Fruit fly (Drosophila melanogaster) whole organism, pupa: ENCODE results near the gene CG42232.

ENCODE experiments used
- CG12605 ChIP-seq: fragments of 200-800 bp; sonication (Bioruptor generic); IDR thresholded peaks from 2 replicates; pipeline ENCODE4 v1.3.6; 2022; ENCODE audit warnings: missing biosample characterization, missing genetic modification characterization
- CG13204 ChIP-seq: fragments of 200-800 bp; sonication (Bioruptor generic); optimal IDR thresholded peaks from 2 replicates; lab custom pipeline; 2018; ENCODE audit warnings: missing biosample characterization, mild to moderate bottlenecking, missing genetic modification characterization, moderate library complexity
- CG15710 ChIP-seq: fragments of 200-800 bp; sonication (Bioruptor generic); optimal IDR thresholded peaks from 2 replicates; lab custom pipeline; 2018; ENCODE audit warnings: missing biosample characterization, mild to moderate bottlenecking, missing genetic modification characterization, moderate library complexity
- CG34367 ChIP-seq: fragments of 200-800 bp; sonication (Bioruptor generic); optimal IDR thresholded peaks from 2 replicates; lab custom pipeline; 2018; ENCODE audit warnings: missing biosample characterization, mild to moderate bottlenecking, missing genetic modification characterization
- CG4496 ChIP-seq: fragments of 200-800 bp; sonication (Bioruptor generic); IDR thresholded peaks from 3 replicates; pipeline ENCODE4 v1.3.6; 2022; ENCODE audit warnings: missing biosample characterization, missing genetic modification characterization
- CG8159 ChIP-seq: fragments of 200-800 bp; sonication (Bioruptor generic); optimal IDR thresholded peaks from 3 replicates; lab custom pipeline; 2018; ENCODE audit warnings: missing biosample characterization, mild to moderate bottlenecking, missing genetic modification characterization, moderate library complexity
- CG9948 ChIP-seq: fragments of 200-800 bp; sonication (Bioruptor generic); optimal IDR thresholded peaks from 2 replicates; lab custom pipeline; 2018; ENCODE audit warnings: missing biosample characterization, mild to moderate bottlenecking, missing genetic modification characterization, moderate library complexity
- D1 ChIP-seq: fragments of 200-800 bp; sonication (Bioruptor generic); optimal IDR thresholded peaks from 2 replicates; lab custom pipeline; 2018; ENCODE audit warnings: missing biosample characterization, mild to moderate bottlenecking, missing genetic modification characterization, moderate library complexity
- Pif1A ChIP-seq: fragments of 200-800 bp; sonication (Bioruptor generic); optimal IDR thresholded peaks from 3 replicates; lab custom pipeline; 2016; ENCODE audit warnings: missing biosample characterization, missing genetic modification characterization
- fd96Ca ChIP-seq: fragments of 200-800 bp; sonication (Bioruptor generic); IDR thresholded peaks from 3 replicates; pipeline ENCODE4 v1.3.6; 2022; ENCODE audit warnings: missing biosample characterization, missing genetic modification characterization
- gl ChIP-seq: fragments of 200-800 bp; sonication (Bioruptor generic); optimal IDR thresholded peaks from 2 replicates; lab custom pipeline; 2018; ENCODE audit warnings: missing biosample characterization, mild to moderate bottlenecking, missing genetic modification characterization
- rn ChIP-seq: fragments of 200-800 bp; sonication (Bioruptor generic); IDR thresholded peaks from 2 replicates; pipeline ENCODE4 v1.3.6; 2022; ENCODE audit warnings: missing biosample characterization, missing genetic modification characterization

DNA sequence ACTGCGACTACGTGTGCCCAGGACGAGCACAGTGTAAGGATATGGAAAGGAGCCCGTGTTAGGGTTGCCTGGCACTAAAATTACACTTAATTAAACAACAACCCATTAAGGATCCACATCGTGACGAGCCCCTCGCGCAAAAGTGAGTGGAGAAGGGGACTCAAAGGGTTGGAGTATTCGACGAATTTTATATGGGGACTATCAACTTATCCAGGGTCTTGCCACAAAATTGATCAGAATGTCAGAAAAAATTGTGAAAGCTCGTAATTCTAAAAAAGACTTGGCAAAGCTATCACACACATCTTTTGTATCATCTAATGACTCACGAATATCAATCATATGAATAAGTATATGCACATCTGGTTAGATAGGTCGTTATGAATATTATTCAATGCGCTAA, 39.1 kb downstream of the CG42232 start, which contains the start of gene CG31279:
- TF ChIP-seq D1 (tag; lab: Kevin White, UChicago) = no peak
- no peak for TF ChIP-seq CG12605 (GFP tag; lab: Robert Waterston, UW)
- no peak for TF ChIP-seq rn (GFP tag; lab: Robert Waterston, UW)
- TF ChIP-seq gl = no peak
- no peak for TF ChIP-seq CG8159 (tag; lab: Kevin White, UChicago)
- TF ChIP-seq CG9948 = no peak
- TF ChIP-seq CG13204 (GFP tag; lab: Kevin White, UChicago) = no peak
- no peak for TF ChIP-seq CG34367
- no peak for TF ChIP-seq CG15710 (tag; lab: Kevin White, UChicago)
- no peak for TF ChIP-seq fd96Ca
- TF ChIP-seq Pif1A = no peak
- no peak for TF ChIP-seq CG4496 (GFP tag; lab: Robert Waterston, UW)
